Fruit fly (Drosophila melanogaster): Measurements from ENCODE around the gene CG11555.

Gene CG11555

DNA sequence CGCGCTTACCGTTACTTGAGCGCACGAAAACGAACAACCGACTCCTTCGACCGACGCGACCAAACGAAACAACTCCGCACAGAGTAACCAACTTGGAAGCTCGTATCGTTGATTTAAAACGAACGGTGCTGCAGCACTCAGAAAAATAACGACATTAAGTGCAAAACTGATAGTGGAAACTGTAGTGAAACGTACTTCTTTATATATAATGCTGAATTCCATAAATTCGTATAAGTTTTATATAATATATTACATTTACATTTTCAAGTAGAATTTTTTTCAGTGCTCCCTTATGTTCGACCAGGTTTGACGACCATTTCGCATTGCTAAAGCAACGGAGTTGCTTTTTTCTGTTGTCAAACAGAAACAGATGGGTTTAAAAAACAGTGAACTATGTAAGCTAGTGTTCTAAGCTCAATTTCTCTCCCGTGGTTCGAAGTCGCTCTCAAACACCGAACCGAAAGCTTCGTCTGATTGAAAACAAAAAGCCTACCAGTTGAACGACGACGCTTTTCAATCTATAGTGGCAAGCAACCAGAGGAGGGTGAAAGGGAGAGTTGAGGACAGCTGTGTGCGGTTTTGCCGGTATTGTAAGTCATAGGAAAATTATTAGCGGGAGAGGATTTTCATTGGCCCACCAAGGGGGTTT is 6.1 kb upstream of the CG11555 start, which contains the start of gene CG17075 (continued):
- TF ChIP-seq seq (GFP tag; IDR thresholded peaks at IDR 0.05) (peak; percentile 94), CG9797 (GFP tag; optimal IDR thresholded peaks at IDR 0.05) (peak; percentile 29), Spps (tag; optimal IDR thresholded peaks at IDR 0.05) (peak; percentile 64), eyg (GFP tag; optimal IDR thresholded peaks at IDR 0.05) (peak; percentile 38), klu (GFP tag; IDR thresholded peaks at IDR 0.05) (peak; percentile 92), CG30431 (GFP tag; optimal IDR thresholded peaks at IDR 0.05) (peak; percentile 87), Camta (GFP tag; optimal IDR thresholded peaks at IDR 0.05) (peak; percentile 82), CG4617 (GFP tag; optimal IDR thresholded peaks at IDR 0.05; ENCODE audit: borderline replicate concordance) (peak; percentile 79), Scr (GFP tag; IDR thresholded peaks at IDR 0.05; ENCODE audit: partially characterized antibody) (no peak), CoRest (tag; optimal IDR thresholded peaks at IDR 0.05) (peak; percentile 95), CG3407 (GFP tag; optimal IDR thresholded peaks at IDR 0.05) (peak; percentile 86), CG6791 (GFP tag; IDR thresholded peaks at IDR 0.05; ENCODE audit: partially characterized antibody) (no peak), ems (GFP tag; optimal IDR thresholded peaks at IDR 0.05) (peak; percentile 84), CG13296 (GFP tag; optimal IDR thresholded peaks at IDR 0.05) (peak; percentile 95), Dll (GFP tag; IDR thresholded peaks at IDR 0.05; ENCODE audit: partially characterized antibody) (no peak), CG12744 (GFP tag; optimal IDR thresholded peaks at IDR 0.05) (peak; percentile 69), CG17328 (GFP tag; IDR thresholded peaks at IDR 0.05) (peak; percentile 96), CG12236 (GFP tag; optimal IDR thresholded peaks at IDR 0.05) (peak; percentile 32), Eip74EF (GFP tag; optimal IDR thresholded peaks at IDR 0.05) (peak in 1 of 2 experiments; percentile 93), E2f2 (GFP tag; IDR thresholded peaks at IDR 0.05) (peak; percentile 79), Atf3 (GFP tag; optimal IDR thresholded peaks at IDR 0.05) (peak; percentile 30), CG4820 (GFP tag; optimal IDR thresholded peaks at IDR 0.05) (peak; percentile 89), CG17612 (GFP tag; IDR thresholded peaks at IDR 0.05) (peak; percentile 88), repo (GFP tag; optimal IDR thresholded peaks at IDR 0.05) (peak; percentile 55), CG15011 (GFP tag; optimal IDR thresholded peaks at IDR 0.05) (peak; percentile 88), H2.0 (GFP tag; IDR thresholded peaks at IDR 0.05) (peak; percentile 95), CG7556 (GFP tag; optimal IDR thresholded peaks at IDR 0.05) (peak; percentile 98), Xrp1 (GFP tag; IDR thresholded peaks at IDR 0.05) (peak; percentile 94), CG34422 (GFP tag; IDR thresholded peaks at IDR 0.05) (peak; percentile 95), chif (GFP tag; optimal IDR thresholded peaks at IDR 0.05) (peak; percentile 67 to 82), z (GFP tag; IDR thresholded peaks at IDR 0.05) (no peak; the same call in 2 of the 3 replicates), CG16815 (GFP tag; optimal IDR thresholded peaks at IDR 0.05) (peak; percentile 80), Doc2 (GFP tag; IDR thresholded peaks at IDR 0.05) (peak; percentile 82), psq (GFP tag; optimal IDR thresholded peaks at IDR 0.05) (peak; percentile 84), Stat92E (GFP tag; optimal IDR thresholded peaks at IDR 0.05) (peak in 1 of 3 experiments; percentile 16), gce (GFP tag; IDR thresholded peaks at IDR 0.05) (peak; percentile 88), Dek (tag; optimal IDR thresholded peaks at IDR 0.05) (peak; percentile 96), CG16779 (GFP tag; IDR thresholded peaks at IDR 0.05) (peak; percentile 81), Bteb2 (GFP tag; optimal IDR thresholded peaks at IDR 0.05) (peak; percentile 68), maf-S (GFP tag; optimal IDR thresholded peaks at IDR 0.05) (peak; percentile 62), fru (optimal IDR thresholded peaks at IDR 0.05) (no peak), CG10979 (tag; optimal IDR thresholded peaks at IDR 0.05) (peak; percentile 89), Antp (GFP tag; optimal IDR thresholded peaks at IDR 0.05) (peak; percentile 77), ash1 (GFP tag; optimal IDR thresholded peaks at IDR 0.05) (no peak), fd64A (GFP tag; optimal IDR thresholded peaks at IDR 0.05) (peak; percentile 77), shn (GFP tag; optimal IDR thresholded peaks at IDR 0.05) (peak; percentile 48), CG43689 (GFP tag; IDR thresholded peaks at IDR 0.05) (peak; percentile 89), HLHmδ (GFP tag; optimal IDR thresholded peaks at IDR 0.05) (no peak), CG7987 (GFP tag; optimal IDR thresholded peaks at IDR 0.05) (peak; percentile 76), Oaz (GFP tag; IDR thresholded peaks at IDR 0.05) (peak; percentile 97)
